Fruit fly (Drosophila melanogaster) whole organism, larva: Measurements from ENCODE around the gene Tip60.

Experiments
- noc ChIP-seq: fragments of 200-800 bp; sonication (Bioruptor generic); optimal IDR thresholded peaks from 3 replicates; lab custom pipeline; 2019; ENCODE audit warnings: missing biosample characterization, mild to moderate bottlenecking, missing genetic modification characterization, moderate library complexity

Tip60 gene

DNA sequence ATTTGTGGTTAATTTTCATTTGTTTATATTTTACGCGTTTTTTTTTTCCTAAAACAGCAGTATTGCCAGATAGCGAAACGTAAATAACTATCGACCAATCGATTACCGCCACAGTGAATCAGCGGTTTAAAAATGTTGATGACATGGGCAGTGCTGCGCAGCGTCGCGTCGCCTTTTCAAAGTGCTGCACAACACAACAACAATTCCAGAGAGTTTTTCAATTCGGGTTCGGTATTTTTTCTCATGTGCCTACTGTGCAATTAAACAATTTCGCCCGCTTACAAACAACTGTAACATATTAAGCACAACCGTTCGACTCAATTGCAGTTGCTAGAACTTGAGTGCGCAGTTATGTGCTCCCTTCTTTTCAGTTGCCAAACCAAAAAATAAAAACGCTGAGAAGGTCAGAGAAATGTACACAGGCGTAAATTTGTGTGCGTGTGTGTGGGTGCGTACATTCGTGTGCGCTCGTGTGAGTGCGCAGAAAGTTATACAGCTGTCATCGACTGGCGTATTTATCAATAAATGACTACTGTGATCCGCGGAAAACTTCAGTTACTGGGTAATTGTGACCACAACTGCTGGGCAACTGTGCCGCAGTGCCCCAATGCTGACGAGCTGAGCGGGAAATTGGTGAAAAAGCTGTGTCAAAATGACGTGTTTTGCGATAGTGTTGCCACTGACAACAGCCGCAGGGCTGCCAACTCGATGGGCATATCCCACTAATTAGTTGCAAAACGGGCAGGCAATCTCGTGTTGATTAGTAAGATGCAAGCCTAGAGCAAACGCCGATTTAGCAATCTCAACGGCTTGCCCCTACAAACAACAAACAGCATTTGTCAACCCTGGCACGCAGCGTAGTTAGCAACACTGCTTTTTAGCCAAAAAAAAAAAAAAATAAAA, at the start of gene Tip60, which contains the start of gene tyf:
Tip60 (minus strand) TSS at position 654 of the 903 bp plus-strand sequence.
tyf (plus strand) TSS at position 187 of the 903 bp plus-strand sequence.
- no peak for TF ChIP-seq noc

DNA sequence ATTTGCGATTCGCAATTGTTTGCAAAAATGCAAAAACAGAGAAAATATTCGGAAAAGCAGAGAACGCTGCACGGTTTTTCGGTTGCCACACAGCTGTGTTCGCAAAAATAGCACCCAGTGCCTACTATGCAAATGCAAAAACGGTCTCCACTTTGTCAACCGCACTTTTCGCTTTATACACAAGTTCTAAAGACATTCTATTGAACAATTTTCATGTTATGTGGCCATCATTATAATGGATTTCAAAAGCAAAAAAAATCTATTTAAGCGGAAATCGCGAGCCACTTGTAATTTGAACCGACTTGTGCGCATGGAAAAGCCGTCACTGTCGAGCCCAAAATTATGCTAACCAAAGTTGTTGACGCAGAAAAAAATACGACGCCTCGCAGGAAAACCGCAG, 33.7 kb upstream of the Tip60 start:
- no peak for TF ChIP-seq noc

DNA sequence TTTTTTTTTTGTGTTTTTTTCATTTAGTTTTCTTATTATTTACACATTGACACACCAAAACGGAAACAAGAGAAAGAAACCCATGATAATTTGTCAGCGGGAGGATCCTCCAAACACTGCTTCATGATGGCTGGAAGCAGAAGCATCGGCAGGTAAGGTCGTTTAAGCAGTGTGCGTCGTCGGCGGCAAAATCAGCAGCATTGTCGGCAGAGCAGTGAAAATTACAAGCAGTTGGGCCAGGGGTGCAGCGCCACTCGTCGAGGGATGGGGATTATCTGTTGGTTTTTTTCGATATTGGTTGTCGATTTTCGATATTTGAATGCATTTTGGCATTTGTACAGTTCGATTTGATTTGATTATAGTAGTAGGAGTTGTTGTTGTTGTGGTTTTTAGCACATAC, 21.8 kb upstream of the Tip60 start:
- no peak for TF ChIP-seq noc

DNA sequence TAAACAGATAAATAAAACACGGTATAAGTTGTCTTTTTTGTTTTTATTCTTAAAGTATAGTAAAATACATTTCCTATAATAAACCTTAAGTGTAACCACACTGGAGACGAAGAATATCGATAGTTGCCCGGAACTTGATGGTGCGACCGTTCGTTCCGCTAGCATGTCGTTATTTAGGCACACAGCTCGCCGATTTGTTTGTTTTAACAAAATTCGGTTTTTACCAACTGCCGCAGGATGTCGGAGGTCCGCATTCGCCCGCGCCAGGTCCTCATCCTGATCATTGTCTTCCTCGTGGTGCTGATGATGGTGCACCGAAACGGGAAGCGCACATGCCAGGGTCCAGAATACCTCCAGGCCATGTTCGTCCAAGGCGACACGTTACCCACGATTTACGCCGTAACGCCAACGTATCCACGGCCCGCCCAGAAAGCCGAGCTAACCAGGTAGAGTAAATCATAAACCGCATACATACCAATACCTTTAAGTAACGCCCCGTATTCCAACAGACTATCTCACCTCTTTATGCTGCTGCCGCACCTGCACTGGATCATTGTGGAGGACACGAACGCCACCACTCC, 13.9 kb upstream of the Tip60 start, which contains the start of gene GlcAT-I:
GlcAT-I (plus strand) TSS at position 163 of the 581 bp plus-strand sequence.
- no peak for TF ChIP-seq noc

DNA sequence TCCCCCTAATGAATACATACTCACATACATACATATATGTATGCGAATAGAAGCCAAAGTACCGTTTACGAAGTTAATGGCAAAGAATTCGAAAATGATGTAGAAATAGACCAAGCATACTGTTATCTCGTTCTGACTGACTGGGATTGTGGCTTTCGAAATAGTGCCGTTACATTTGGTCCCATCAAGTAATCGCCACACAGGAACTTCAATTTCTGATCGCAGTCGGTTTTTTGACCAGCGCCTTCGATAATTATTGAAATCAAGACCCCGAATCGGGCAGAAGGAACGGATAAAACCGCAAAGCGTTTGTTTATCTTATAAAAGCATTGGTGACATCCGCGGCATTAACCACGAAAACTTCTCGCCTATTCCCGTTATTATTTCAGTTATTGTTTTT, 2.3 kb upstream of the Tip60 start:
- TF ChIP-seq noc = no peak

DNA sequence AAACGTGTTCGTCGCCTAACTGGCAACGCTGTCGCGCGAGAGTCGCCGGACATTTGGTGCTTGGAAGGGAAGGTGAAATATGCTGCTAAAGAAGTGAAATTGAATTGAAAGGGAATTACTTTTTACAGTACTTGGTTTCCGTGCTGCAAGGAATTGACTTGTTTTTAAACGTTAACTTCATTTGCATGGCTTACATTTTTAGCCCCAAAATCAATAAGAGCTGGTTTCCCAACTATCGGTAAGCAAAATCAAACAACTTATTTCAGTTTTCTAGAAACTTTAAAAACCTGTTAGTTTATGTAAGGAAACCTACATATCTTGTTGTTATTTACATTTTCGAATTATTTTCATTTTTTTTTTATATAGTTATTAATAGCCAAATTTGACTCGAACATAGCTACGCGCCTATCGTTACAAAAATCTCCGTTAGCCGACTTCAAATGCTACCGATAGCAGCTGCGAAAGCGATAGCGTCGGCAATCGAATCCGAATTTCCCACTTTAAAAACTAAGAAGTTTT, 3.5 kb downstream of the Tip60 start, which contains the start of the genes dgt4 and Nsun2:
dgt4 (plus strand) TSS at position 4 of the 519 bp plus-strand sequence.
Nsun2 (minus strand) TSS at position 37 of the 519 bp plus-strand sequence.
- TF ChIP-seq noc = no peak

DNA sequence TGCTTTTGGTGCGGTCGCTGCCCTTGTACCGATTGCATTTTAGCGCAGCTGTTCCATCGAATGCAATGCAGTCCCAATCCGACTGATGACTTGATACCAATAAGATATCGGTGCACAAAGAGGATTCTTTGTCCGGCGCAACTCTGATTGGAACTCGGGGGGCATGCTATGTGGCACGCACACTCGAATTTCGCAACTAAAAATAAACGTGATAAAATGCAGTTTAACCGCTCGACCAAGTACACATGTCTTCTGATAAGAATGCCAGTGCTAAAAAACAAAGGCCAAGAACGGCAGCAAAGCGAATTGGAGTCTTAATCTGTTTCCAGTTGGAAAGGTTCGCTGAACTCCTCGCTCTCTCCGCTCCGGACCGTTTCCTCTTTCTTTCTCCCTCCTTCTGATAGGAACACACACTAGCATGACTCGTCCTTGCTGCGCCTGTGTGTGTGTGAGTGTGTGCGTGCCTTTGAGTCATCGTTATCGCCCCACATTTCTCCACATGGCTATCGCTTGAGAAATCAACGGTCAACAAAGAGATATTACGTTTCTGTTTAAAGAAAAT, 8.6 kb downstream of the Tip60 start:
- no peak for TF ChIP-seq noc

DNA sequence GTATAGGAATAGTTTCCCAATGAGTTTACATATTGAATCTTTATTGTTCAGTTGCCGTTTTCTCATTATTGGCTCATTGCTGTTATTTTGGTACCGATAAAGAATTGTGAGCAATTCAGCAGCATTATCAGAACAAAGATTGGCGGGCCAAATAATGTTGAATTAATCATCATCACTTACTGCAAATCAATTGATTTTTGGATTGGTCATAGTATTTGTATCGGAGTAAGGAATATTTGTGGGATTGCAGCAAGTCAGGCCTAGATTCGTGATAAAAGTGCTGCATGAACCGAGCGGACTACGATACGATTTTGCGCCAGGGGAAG, 9.2 kb downstream of the Tip60 start:
- TF ChIP-seq noc = no peak

DNA sequence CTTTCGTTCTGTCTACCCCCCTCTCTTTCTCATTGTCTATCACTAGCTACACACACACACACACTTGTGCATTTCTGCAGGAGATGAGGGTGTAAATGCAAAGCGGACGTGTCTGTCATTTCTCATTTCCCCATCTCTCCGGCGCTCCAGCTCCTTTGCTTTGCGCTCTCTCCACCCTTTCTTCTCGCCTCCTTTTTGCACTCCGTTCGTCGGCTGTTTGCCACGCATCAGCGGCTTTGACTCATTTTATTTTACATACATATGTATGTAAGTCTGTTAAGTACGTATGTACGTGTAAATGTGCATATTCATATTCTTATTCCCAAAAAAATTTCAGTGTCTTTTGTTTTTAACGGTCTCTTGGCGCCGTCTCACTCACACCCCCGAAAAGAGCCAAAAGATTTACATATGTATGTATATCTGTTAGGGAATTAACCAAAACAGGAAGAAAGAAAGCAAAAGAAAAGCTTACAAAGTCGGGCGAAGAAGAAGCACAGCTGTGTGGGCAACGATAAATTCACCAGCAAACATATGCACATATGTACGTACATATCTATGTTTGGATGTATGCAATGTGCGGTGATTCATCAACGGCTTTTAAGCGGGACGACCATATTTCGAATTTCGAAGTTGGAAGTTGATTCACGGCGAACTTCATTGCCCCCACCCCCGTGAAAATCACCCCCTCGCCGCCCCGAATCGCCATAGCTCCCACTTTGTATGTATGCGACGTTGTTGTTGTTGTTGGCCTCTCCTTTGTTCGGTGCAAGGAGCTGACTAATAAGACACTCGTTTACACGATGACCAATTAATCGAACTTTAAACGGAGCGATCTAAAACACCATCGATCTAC, 9.8 kb downstream of the Tip60 start:
- TF ChIP-seq noc = no peak

DNA sequence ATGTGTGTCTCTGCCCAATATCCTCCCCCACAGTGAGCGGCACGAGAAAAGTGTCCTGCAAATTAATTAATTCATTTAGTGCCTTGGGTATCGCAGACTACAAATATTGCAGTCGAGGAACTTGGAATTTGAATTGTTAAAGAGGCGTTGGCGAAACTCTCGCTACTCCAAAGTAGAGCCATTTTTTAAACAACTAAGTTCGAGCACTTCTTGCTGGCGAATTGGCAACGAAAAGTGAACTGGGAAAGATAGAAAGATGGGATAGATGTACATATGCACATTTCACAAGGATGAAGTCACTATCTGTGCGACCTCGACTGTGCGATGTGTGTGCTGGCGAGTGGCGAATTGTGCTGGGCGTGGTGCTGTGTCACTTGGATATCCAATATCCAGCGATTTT, 10.5 kb downstream of the Tip60 start:
- TF ChIP-seq noc = no peak

DNA sequence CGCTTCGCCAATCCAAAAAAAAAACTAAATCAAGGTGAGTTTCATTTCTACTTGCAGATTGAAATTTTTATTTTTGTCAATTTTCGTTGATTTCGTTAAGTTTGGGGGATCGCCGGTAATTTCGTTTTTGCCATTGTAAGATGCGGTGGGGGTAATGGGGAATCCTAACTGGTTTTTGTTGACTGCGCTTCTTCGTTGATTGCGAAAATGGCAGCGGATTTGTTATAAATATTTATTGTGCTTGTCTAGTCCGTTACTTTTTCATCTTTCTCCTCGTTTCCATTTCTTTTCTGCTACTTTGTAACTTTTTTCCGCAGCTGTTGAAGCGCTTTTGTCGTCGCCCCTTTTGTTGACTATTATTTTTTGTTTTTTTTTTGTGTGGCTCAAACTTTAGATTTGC, 11.0 kb downstream of the Tip60 start:
- TF ChIP-seq noc = no peak

DNA sequence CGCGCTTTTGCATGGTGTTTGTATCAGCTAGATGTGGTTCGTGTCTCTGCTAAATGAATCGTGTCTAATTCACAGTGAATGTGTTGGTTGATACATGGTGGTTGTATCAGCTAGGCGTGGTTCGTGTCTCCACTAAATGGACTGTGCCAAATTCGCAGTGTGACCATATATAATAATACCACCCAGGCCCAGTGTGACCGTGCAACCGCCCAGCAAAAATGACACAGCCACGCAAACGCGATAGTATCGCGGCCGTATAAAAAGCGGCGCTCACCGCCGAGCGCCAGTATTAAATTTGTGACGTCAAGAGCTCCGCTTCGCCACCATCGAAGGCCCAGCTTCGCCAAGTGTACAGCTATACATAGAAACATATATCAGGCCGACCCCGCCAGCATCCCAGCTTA, 11.5 kb downstream of the Tip60 start, which contains the start of gene cib:
cib (plus strand) TSS at position 284 of the 404 bp plus-strand sequence.
- no peak for TF ChIP-seq noc

DNA sequence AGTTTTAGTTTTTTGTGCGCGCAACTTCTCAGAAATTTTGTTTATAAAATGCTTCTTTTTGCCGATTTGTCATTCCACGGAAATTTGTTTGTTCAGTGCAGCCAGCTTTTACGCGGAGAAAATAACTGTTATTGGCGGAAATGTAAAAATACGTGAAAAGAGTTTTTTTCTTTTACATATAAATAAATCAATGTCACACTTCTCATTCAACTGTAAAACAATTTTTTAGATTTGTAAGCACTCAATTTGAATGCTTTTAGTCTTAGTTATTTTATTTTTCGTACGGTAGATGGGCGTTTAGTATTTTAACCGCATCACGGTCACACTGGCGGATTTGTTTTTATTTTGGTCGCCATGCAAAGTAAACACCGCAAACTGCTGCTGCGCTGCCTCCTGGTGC, 13.2 kb downstream of the Tip60 start, which contains the start of the genes Xpac and brn:
Xpac (minus strand) TSS at position 66 of the 400 bp plus-strand sequence.
brn (plus strand) TSS at position 211 of the 400 bp plus-strand sequence.
- no peak for TF ChIP-seq noc

DNA sequence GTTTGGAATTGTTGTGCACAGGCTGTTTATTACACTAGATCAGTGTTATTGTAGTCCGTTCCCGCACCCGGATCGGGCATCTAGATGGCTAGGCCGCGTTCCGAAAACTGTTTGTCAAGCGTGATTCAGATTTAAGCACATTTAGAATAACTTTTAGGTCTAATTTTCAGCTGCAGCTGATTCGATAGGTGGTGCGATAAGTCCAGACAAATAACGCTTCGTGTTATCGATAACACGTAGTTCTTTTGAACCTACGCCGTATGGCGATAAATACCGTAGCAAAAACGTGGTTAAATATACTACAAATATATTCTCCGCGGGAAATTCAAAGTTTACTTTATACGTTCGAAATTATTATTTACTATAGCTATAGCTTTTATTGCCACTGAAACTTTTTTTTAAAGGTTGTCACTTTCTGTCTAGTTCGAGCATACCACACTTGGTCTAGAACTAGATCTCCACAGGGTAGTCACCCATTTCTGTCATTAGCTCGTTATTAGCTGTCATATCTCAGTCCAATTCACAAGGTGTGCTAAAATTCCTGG, 16.4 kb downstream of the Tip60 start, which contains the start of the genes Cmtr1 and CG15375:
Cmtr1 (minus strand) TSS at position 208 of the 545 bp plus-strand sequence.
CG15375 (plus strand) TSS at position 495 of the 545 bp plus-strand sequence.
- TF ChIP-seq noc = no peak

DNA sequence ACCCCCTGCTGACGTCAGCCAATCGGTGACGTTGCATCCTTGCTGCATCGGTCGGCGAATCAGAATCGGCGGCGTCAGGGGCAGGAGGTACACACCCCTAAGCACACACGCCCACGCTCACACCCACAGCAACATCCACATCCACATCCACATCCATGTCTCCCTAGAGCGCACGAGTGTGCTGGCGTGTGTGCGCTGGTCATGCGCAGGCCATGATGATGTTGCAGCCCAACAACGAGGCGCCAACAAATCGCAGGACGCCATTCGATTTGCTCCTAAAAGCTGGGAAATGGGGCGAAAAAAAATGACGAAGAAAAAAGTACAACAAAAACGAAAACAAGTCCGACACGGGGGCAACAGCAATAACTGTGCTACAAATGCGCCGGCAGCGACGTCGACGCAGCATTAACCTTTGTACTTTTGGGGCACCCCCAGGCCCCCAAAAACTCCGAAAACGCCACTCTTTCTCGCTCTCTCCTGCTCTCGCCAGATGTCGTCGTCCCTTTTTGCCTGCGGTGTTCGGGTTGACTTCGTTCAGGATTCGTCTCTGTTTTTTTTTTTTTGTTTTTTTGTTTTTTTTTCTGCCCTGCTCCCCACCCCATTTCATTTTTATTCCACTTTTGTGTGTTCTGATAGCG, 28.2 kb downstream of the Tip60 start:
- TF ChIP-seq noc = no peak
